Fruit fly (Drosophila melanogaster): ENCODE data around the gene slmb.

- TF ChIP-seq Myc (optimal IDR thresholded peaks at IDR 0.05) (no peak), insv (optimal IDR thresholded peaks at IDR 0.05) (no peak)
Observed at dm6 chr3R:21073141-21073540, 54.1 kb downstream of the slmb start, which contains the start of gene r-l.

All from Kc167 (cell line).